Fruit fly (Drosophila melanogaster) whole organism, prepupa: ENCODE data around the gene chas.
A peak's percentile ranks its signal among the peaks of the same experiment; 100 is the strongest.

Experiments
- Blimp-1 ChIP-seq: fragments of 200-800 bp; sonication (Bioruptor generic); optimal IDR thresholded peaks from 3 replicates; lab custom pipeline; 2017; ENCODE audit warnings: missing biosample characterization, missing genetic modification characterization, mild to moderate bottlenecking, moderate library complexity, missing genetic modification reagents
- CG10631 ChIP-seq: fragments of 200-800 bp; sonication (Bioruptor generic); optimal IDR thresholded peaks from 2 replicates; lab custom pipeline; 2016; ENCODE audit warnings: missing biosample characterization, missing genetic modification characterization
- CG11294 ChIP-seq: fragments of 200-800 bp; sonication (Bioruptor generic); IDR thresholded peaks from 2 replicates; pipeline ENCODE4 v1.3.6; 2022; ENCODE audit warnings: missing biosample characterization, missing genetic modification characterization
- CG11762 ChIP-seq: fragments of 200-800 bp; sonication (Bioruptor generic); optimal IDR thresholded peaks from 3 replicates; lab custom pipeline; 2016; ENCODE audit warnings: missing biosample characterization, missing genetic modification characterization; ENCODE audit not compliant: insufficient read depth
- CG11902 ChIP-seq: fragments of 200-800 bp; sonication (Bioruptor generic); optimal IDR thresholded peaks from 3 replicates; lab custom pipeline; 2016; ENCODE audit warnings: missing biosample characterization, missing genetic modification characterization
- CG1621 ChIP-seq: fragments of 200-800 bp; sonication (Bioruptor generic); optimal IDR thresholded peaks from 3 replicates; lab custom pipeline; 2018; ENCODE audit warnings: missing biosample characterization, mild to moderate bottlenecking, missing genetic modification characterization
- CG3032 ChIP-seq: fragments of 200-800 bp; optimal IDR thresholded peaks from 2 replicates; lab custom pipeline; 2019; ENCODE audit warnings: missing biosample characterization, mild to moderate bottlenecking, missing genetic modification characterization, moderate library complexity
- CG31627 ChIP-seq: fragments of 200-800 bp; sonication (Bioruptor generic); optimal IDR thresholded peaks from 3 replicates; lab custom pipeline; 2016; ENCODE audit warnings: missing biosample characterization, missing genetic modification characterization
- CG32006 ChIP-seq: fragments of 200-800 bp; sonication (Bioruptor generic); optimal IDR thresholded peaks from 3 replicates; lab custom pipeline; 2017; ENCODE audit warnings: missing biosample characterization, mild to moderate bottlenecking, missing genetic modification characterization
- CG3919 ChIP-seq: fragments of 200-800 bp; sonication (Bioruptor generic); optimal IDR thresholded peaks from 3 replicates; lab custom pipeline; 2016; ENCODE audit warnings: missing biosample characterization, missing genetic modification characterization
- CG6163 ChIP-seq: fragments of 200-800 bp; sonication (Bioruptor generic); IDR thresholded peaks from 3 replicates; pipeline ENCODE4 v1.3.6; 2022; ENCODE audit warnings: missing biosample characterization, missing genetic modification characterization
- CG6276 ChIP-seq: fragments of 200-800 bp; sonication (Bioruptor generic); optimal IDR thresholded peaks from 2 replicates; lab custom pipeline; 2017; ENCODE audit warnings: missing biosample characterization, mild to moderate bottlenecking, missing genetic modification characterization
- CG6792 ChIP-seq: fragments of 200-800 bp; sonication (Bioruptor generic); optimal IDR thresholded peaks from 3 replicates; lab custom pipeline; 2016; ENCODE audit warnings: missing biosample characterization, missing genetic modification characterization
- CG6808 ChIP-seq: fragments of 200-800 bp; sonication (Bioruptor generic); optimal IDR thresholded peaks from 3 replicates; lab custom pipeline; 2017; ENCODE audit warnings: missing biosample characterization, missing genetic modification characterization, mild to moderate bottlenecking, moderate library complexity, missing genetic modification reagents
- CG6854 ChIP-seq: fragments of 200-800 bp; sonication (Bioruptor generic); optimal IDR thresholded peaks from 2 replicates; lab custom pipeline; 2017; ENCODE audit warnings: missing biosample characterization, mild to moderate bottlenecking, missing genetic modification characterization
- CG7368 ChIP-seq: fragments of 200-800 bp; sonication (Bioruptor generic); optimal IDR thresholded peaks from 3 replicates; lab custom pipeline; 2016; ENCODE audit warnings: missing biosample characterization, missing genetic modification characterization
- CG8119 ChIP-seq: fragments of 200-800 bp; sonication (Bioruptor generic); IDR thresholded peaks from 3 replicates; pipeline ENCODE4 v1.3.6; 2022; ENCODE audit warnings: missing biosample characterization, missing genetic modification characterization
- CG8632 ChIP-seq: fragments of 200-800 bp; sonication (Bioruptor generic); optimal IDR thresholded peaks from 3 replicates; lab custom pipeline; 2016; ENCODE audit warnings: missing biosample characterization, missing genetic modification characterization
- CG9139 ChIP-seq: fragments of 200-800 bp; sonication (Bioruptor generic); optimal IDR thresholded peaks from 3 replicates; lab custom pipeline; 2017; ENCODE audit warnings: missing biosample characterization, mild to moderate bottlenecking, missing genetic modification characterization
- Eip78C ChIP-seq: fragments of 200-800 bp; sonication (Bioruptor generic); peaks from one replicate; lab custom pipeline; 2016; ENCODE audit warnings: missing biosample characterization, missing genetic modification characterization
- Eip93F ChIP-seq: fragments of 200-800 bp; sonication (Bioruptor generic); optimal IDR thresholded peaks from 2 replicates; lab custom pipeline; 2016; ENCODE audit warnings: missing biosample characterization, mild to moderate bottlenecking, missing genetic modification characterization
- Ets96B ChIP-seq: fragments of 200-800 bp; optimal IDR thresholded peaks from 2 replicates; lab custom pipeline; 2019; ENCODE audit warnings: missing biosample characterization, mild to moderate bottlenecking, missing genetic modification characterization, moderate library complexity
- Hr39 ChIP-seq: fragments of 200-800 bp; sonication (Bioruptor generic); optimal IDR thresholded peaks from 2 replicates; lab custom pipeline; 2016; ENCODE audit warnings: missing biosample characterization, missing genetic modification characterization
- Hr4 ChIP-seq: fragments of 200-800 bp; sonication (Bioruptor generic); optimal IDR thresholded peaks from 3 replicates; lab custom pipeline; 2016; ENCODE audit warnings: missing biosample characterization, missing genetic modification characterization
- Lpt ChIP-seq: fragments of 200-800 bp; sonication (Bioruptor generic); optimal IDR thresholded peaks from 3 replicates; lab custom pipeline; 2016; ENCODE audit warnings: missing biosample characterization, missing genetic modification characterization
- Met ChIP-seq: fragments of 200-800 bp; sonication (Bioruptor generic); optimal IDR thresholded peaks from 3 replicates; lab custom pipeline; 2016; ENCODE audit warnings: missing biosample characterization, missing genetic modification characterization
- OdsH ChIP-seq: fragments of 200-800 bp; sonication (Bioruptor generic); optimal IDR thresholded peaks from 3 replicates; lab custom pipeline; 2016; ENCODE audit warnings: missing biosample characterization, missing genetic modification characterization
- Smox ChIP-seq: fragments of 200-800 bp; sonication (Bioruptor generic); optimal IDR thresholded peaks from 3 replicates; lab custom pipeline; 2016; ENCODE audit warnings: missing biosample characterization, missing genetic modification characterization
- Sox102F ChIP-seq: fragments of 200-800 bp; sonication (Bioruptor generic); optimal IDR thresholded peaks from 2 replicates; lab custom pipeline; 2016; ENCODE audit warnings: missing biosample characterization, mild to moderate bottlenecking, missing genetic modification characterization
- Sox14 ChIP-seq: fragments of 200-800 bp; sonication (Bioruptor generic); optimal IDR thresholded peaks from 3 replicates; lab custom pipeline; 2016; ENCODE audit warnings: missing biosample characterization, missing genetic modification characterization
- Sox15 ChIP-seq: fragments of 200-800 bp; sonication (Bioruptor generic); optimal IDR thresholded peaks from 3 replicates; lab custom pipeline; 2016; ENCODE audit warnings: missing biosample characterization, missing genetic modification characterization
- acj6 ChIP-seq: fragments of 200-800 bp; sonication (Bioruptor generic); optimal IDR thresholded peaks from 3 replicates; lab custom pipeline; 2016; ENCODE audit warnings: missing biosample characterization, missing genetic modification characterization
- dac ChIP-seq: fragments of 200-800 bp; sonication (Bioruptor generic); optimal IDR thresholded peaks from 2 replicates; lab custom pipeline; 2017; ENCODE audit warnings: missing biosample characterization, mild to moderate bottlenecking, missing genetic modification characterization
- dsx ChIP-seq: fragments of 200-800 bp; optimal IDR thresholded peaks from 3 replicates; lab custom pipeline; 2019; ENCODE audit warnings: missing biosample characterization, mild to moderate bottlenecking, missing genetic modification characterization, moderate library complexity; ENCODE audit not compliant: poor library complexity, severe bottlenecking
- eg ChIP-seq: fragments of 200-800 bp; sonication (Bioruptor generic); IDR thresholded peaks from 3 replicates; pipeline ENCODE4 v1.3.6; 2022; ENCODE audit warnings: missing biosample characterization, missing genetic modification characterization
- esn ChIP-seq: fragments of 200-800 bp; sonication (Bioruptor generic); optimal IDR thresholded peaks from 2 replicates; lab custom pipeline; 2016; ENCODE audit warnings: missing biosample characterization, mild to moderate bottlenecking, missing genetic modification characterization, moderate library complexity
- fd59A ChIP-seq: fragments of 200-800 bp; sonication (Bioruptor generic); optimal IDR thresholded peaks from 2 replicates; lab custom pipeline; 2017; ENCODE audit warnings: missing biosample characterization, mild to moderate bottlenecking, missing genetic modification characterization, missing genetic modification reagents
- fd85E ChIP-seq: fragments of 200-800 bp; sonication (Bioruptor generic); optimal IDR thresholded peaks from 3 replicates; lab custom pipeline; 2016; ENCODE audit warnings: missing biosample characterization, missing genetic modification characterization
- fkh ChIP-seq: fragments of 200-800 bp; sonication (Bioruptor generic); optimal IDR thresholded peaks from 3 replicates; lab custom pipeline; 2017; ENCODE audit warnings: missing biosample characterization, mild to moderate bottlenecking, missing genetic modification characterization, moderate library complexity
- lz ChIP-seq: fragments of 200-800 bp; sonication (Bioruptor generic); optimal IDR thresholded peaks from 3 replicates; lab custom pipeline; 2016; ENCODE audit warnings: missing biosample characterization, missing genetic modification characterization
- net ChIP-seq: fragments of 200-800 bp; sonication (Bioruptor generic); optimal IDR thresholded peaks from 3 replicates; lab custom pipeline; 2016; ENCODE audit warnings: missing biosample characterization, missing genetic modification characterization
- pdm3 ChIP-seq: fragments of 200-800 bp; sonication (Bioruptor generic); optimal IDR thresholded peaks from 3 replicates; lab custom pipeline; 2016; ENCODE audit warnings: missing biosample characterization, missing genetic modification characterization
- salr ChIP-seq, 2 experiments: fragments of 200-800 bp; sonication (Bioruptor generic); optimal IDR thresholded peaks; 3 replicates each; lab custom pipeline; 2016 to 2018; ENCODE audit warnings: missing biosample characterization in 2 of 2, missing genetic modification characterization in 2 of 2, mild to moderate bottlenecking in 1 of 2
- spab ChIP-seq: fragments of 200-800 bp; sonication (Bioruptor generic); optimal IDR thresholded peaks from 2 replicates; lab custom pipeline; 2017; ENCODE audit warnings: missing biosample characterization, mild to moderate bottlenecking, missing genetic modification characterization, missing genetic modification reagents
- ss ChIP-seq, 2 experiments: fragments of 200-800 bp; sonication (Bioruptor generic); optimal IDR thresholded peaks; 2 replicates in 1 of 2; 3 replicates in 1 of 2; lab custom pipeline; 2017 to 2018; ENCODE audit warnings: mild to moderate bottlenecking in 2 of 2, missing biosample characterization in 2 of 2, missing genetic modification characterization in 2 of 2, moderate library complexity in 1 of 2

Gene chas

DNA sequence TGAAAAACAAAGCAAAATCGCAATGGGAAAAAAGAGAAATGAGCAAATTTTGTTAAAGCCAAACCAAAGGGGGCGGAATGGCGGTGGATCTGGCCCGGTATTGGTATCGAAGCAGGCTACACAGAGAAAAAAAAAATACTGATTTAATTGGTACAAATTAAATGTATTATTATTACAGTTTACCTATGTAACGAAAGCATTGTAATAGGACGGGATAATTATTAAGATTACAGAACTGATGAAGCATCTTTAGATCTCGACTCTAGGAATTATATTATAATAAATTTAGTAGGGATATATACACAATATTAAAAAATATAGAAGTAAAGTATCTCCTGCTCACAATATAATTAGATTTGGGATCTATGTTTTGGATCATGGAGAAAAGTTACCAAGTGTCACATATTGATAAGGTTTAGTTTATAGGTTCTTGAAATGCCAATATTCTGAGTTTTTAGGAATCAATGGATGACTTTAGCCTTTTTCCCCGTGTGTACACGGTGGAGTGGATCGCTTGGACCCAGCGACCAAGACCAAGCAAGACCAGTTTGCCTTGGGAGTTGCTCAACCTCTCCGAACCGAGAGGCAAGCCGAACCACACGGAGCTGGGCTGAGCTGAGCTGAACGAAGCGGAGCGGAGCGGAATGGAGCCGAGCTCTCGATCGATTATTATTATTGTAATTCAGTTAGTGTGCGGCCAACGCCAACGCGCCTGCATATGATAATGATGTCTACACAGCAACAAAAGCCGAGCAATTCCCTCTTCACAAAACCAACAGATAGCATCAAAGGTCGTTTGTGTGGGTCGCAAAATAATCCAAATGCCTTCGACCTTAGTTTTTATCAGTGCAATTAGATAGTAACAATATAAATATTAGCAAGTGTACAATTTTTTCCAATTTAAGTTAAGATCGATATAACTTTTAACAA lies 18.6 kb downstream of the chas start (continued):
- TF ChIP-seq CG7368 (GFP tag; lab: Kevin White, UChicago): no peak
- peak; percentile 25 for TF ChIP-seq Hr4 (GFP tag; lab: Kevin White, UChicago)
- TF ChIP-seq CG6792: peak; percentile 26
- peak; percentile 11 for TF ChIP-seq CG31627 (GFP tag; lab: Kevin White, UChicago)
- peak in 1 of 2 experiments; percentile 34 for TF ChIP-seq salr (GFP tag; optimal IDR thresholded peaks at IDR 0.05; lab: Kevin White, UChicago)
- TF ChIP-seq CG6854 (GFP tag; lab: Kevin White, UChicago): no peak
- TF ChIP-seq net (GFP tag; lab: Kevin White, UChicago): peak; percentile 21
- peak; percentile 53 for TF ChIP-seq pdm3
- TF ChIP-seq CG9139 (GFP tag; lab: Kevin White, UChicago): peak; percentile 22
- TF ChIP-seq CG11762: peak; percentile 49
- TF ChIP-seq CG32006 (GFP tag; lab: Kevin White, UChicago): peak; percentile 76
- no peak for TF ChIP-seq CG11902 (GFP tag; lab: Kevin White, UChicago)
- peak; percentile 16 for TF ChIP-seq lz (GFP tag; lab: Kevin White, UChicago)
- peak; percentile 64 for TF ChIP-seq CG6276 (GFP tag; lab: Kevin White, UChicago)
- TF ChIP-seq CG1621 (tag; lab: Kevin White, UChicago): no peak
- TF ChIP-seq Lpt (GFP tag; lab: Kevin White, UChicago): peak; percentile 14
- peak; percentile 62 for TF ChIP-seq CG3032 (tag; lab: Kevin White, UChicago)
- TF ChIP-seq dac (GFP tag; lab: Kevin White, UChicago): no peak
- TF ChIP-seq Sox15 (GFP tag; lab: Kevin White, UChicago): peak; percentile 5
- no peak for TF ChIP-seq fkh
- TF ChIP-seq Smox: peak; percentile 52
- no peak for TF ChIP-seq CG11294 (GFP tag; lab: Robert Waterston, UW)
- no peak for TF ChIP-seq Eip93F (GFP tag; lab: Kevin White, UChicago)
- peak; percentile 40; the same call in 2 of the 3 replicates for TF ChIP-seq CG6163 (GFP tag; lab: Robert Waterston, UW)
- peak; percentile 27 for TF ChIP-seq OdsH (GFP tag; lab: Kevin White, UChicago)
- peak; percentile 47 for TF ChIP-seq CG10631 (GFP tag; lab: Kevin White, UChicago)
- peak; percentile 6 for TF ChIP-seq Met (GFP tag; lab: Kevin White, UChicago)
- peak; percentile 56 for TF ChIP-seq Ets96B (tag; lab: Kevin White, UChicago)
- peak; percentile 41 for TF ChIP-seq CG3919 (GFP tag; lab: Kevin White, UChicago)

DNA sequence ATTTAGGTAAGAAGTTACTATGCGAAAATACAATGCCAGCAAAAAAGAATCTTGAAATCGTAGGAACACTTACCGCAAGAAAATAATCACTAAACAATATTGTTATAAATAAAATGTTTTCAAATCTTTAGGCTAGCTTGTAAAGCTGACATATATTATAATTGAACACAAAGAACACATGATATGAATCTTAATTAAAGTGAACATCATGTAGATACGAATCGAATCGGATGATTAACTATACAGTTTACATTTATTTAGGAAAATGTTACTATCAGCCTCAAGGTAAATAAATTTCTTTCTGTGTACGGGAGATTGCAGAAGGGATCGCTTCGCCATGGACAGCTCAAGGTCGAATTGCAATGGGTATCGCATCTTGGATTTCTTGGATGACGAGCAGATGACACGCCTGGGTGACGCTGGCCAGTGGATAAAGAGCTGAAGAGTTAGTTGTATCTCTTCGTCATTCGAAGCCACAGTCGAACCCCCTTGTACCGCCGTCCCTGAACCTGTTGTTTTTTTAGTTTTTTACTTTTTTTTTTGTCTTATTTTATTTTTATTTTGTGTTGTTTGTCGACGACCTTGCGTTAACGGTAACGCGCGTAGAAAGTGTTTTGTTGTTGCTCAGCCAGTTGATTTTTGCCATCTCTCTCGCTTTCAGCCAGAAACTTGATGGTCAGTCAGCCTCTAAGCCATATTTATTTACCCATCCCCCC lies 20.4 kb downstream of the chas start:
- no peak for TF ChIP-seq fd85E (GFP tag; lab: Kevin White, UChicago)
- peak; percentile 20 for TF ChIP-seq fd59A (GFP tag; lab: Kevin White, UChicago)
- TF ChIP-seq spab: peak; percentile 26
- peak; percentile 55 for TF ChIP-seq CG3032 (tag; lab: Kevin White, UChicago)
- TF ChIP-seq OdsH (GFP tag; lab: Kevin White, UChicago): peak; percentile 53
- TF ChIP-seq CG6163 (GFP tag; lab: Robert Waterston, UW): peak; percentile 53; the same call in 1 of the 3 replicates
- peak; percentile 65 for TF ChIP-seq esn (GFP tag; lab: Kevin White, UChicago)
- peak; percentile 62; the same call in 1 of the 3 replicates for TF ChIP-seq eg (GFP tag; lab: Robert Waterston, UW)
- TF ChIP-seq pdm3: peak; percentile 51
- peak; percentile 17 to 30 for TF ChIP-seq ss (GFP tag; optimal IDR thresholded peaks at IDR 0.05; lab: Kevin White, UChicago)
- TF ChIP-seq CG11294 (GFP tag; lab: Robert Waterston, UW): no peak
- TF ChIP-seq CG6808 (GFP tag; lab: Kevin White, UChicago): peak; percentile 43
- TF ChIP-seq CG6792: peak; percentile 57
- no peak for TF ChIP-seq CG6276 (GFP tag; lab: Kevin White, UChicago)
- TF ChIP-seq CG31627 (GFP tag; lab: Kevin White, UChicago): peak; percentile 14
- TF ChIP-seq dsx (GFP tag; lab: Kevin White, UChicago): peak; percentile 18
- TF ChIP-seq Eip78C (GFP tag; lab: Kevin White, UChicago): peak; percentile 88
- TF ChIP-seq Hr39 (GFP tag; lab: Kevin White, UChicago): peak; percentile 39
- peak; percentile 18 for TF ChIP-seq Sox102F (GFP tag; lab: Kevin White, UChicago)
- no peak for TF ChIP-seq Blimp-1 (GFP tag; lab: Kevin White, UChicago)
- peak; percentile 48 for TF ChIP-seq CG8632 (GFP tag; lab: Kevin White, UChicago)
- peak; percentile 55 for TF ChIP-seq CG11762
- TF ChIP-seq lz (GFP tag; lab: Kevin White, UChicago): peak; percentile 43
- peak; percentile 66; the same call in 2 of the 3 replicates for TF ChIP-seq CG8119
- TF ChIP-seq Sox14 (GFP tag; lab: Kevin White, UChicago): peak; percentile 2
- TF ChIP-seq acj6: peak; percentile 50
